Worm (Caenorhabditis elegans) whole organism, L3 larva: Measurements from ENCODE around the gene Y55F3AM.5.

Experiments used
- R02D3.7 ChIP-seq: fragments of 150-350 bp; optimal IDR thresholded peaks from 2 replicates; lab custom pipeline; 2014; ENCODE audit warnings: missing biosample characterization, missing genetic modification characterization
- ZK546.5 ChIP-seq: sonication (generic microtip); optimal IDR thresholded peaks from 2 replicates; lab custom pipeline; 2017; ENCODE audit warnings: missing biosample characterization, missing genetic modification characterization
- aly-2 ChIP-seq: fragments of 150-350 bp; optimal IDR thresholded peaks from 2 replicates; lab custom pipeline; 2014; ENCODE audit warnings: missing biosample characterization, missing genetic modification characterization
- ama-1 ChIP-seq: fragments of 150-350 bp; optimal IDR thresholded peaks from 2 replicates; lab custom pipeline; 2018
- ceh-16 ChIP-seq: sonication (generic microtip); optimal IDR thresholded peaks from 2 replicates; lab custom pipeline; 2017; ENCODE audit warnings: missing biosample characterization, missing genetic modification characterization
- ceh-28 ChIP-seq: fragments of 150-350 bp; optimal IDR thresholded peaks from 2 replicates; lab custom pipeline; 2014; ENCODE audit warnings: missing biosample characterization, missing genetic modification reagents, missing genetic modification characterization
- ceh-82 ChIP-seq: fragments of 150-350 bp; optimal IDR thresholded peaks from 2 replicates; lab custom pipeline; 2014; ENCODE audit warnings: missing biosample characterization, missing genetic modification characterization
- ceh-9 ChIP-seq: sonication (generic microtip); optimal IDR thresholded peaks from 2 replicates; lab custom pipeline; 2018; ENCODE audit warnings: missing biosample characterization, missing genetic modification characterization
- daf-12 ChIP-seq: fragments of 150-350 bp; optimal IDR thresholded peaks from 2 replicates; lab custom pipeline; 2014; ENCODE audit warnings: missing biosample characterization, missing genetic modification reagents, missing genetic modification characterization
- egl-27 ChIP-seq: sonication (generic microtip); optimal IDR thresholded peaks from 4 replicates; lab custom pipeline; 2017; ENCODE audit warnings: missing biosample characterization, missing genetic modification reagents, missing genetic modification characterization
- egl-5 ChIP-seq: fragments of 150-350 bp; optimal IDR thresholded peaks from 2 replicates; lab custom pipeline; 2017; ENCODE audit warnings: missing biosample characterization, missing genetic modification reagents, missing genetic modification characterization, inconsistent platforms
- elt-1 ChIP-seq: fragments of 150-350 bp; optimal IDR thresholded peaks from 2 replicates; lab custom pipeline; 2014; ENCODE audit warnings: missing biosample characterization, missing genetic modification characterization
- elt-2 ChIP-seq: sonication (generic microtip); optimal IDR thresholded peaks from 2 replicates; lab custom pipeline; 2016; ENCODE audit warnings: missing genetic modification reagents, mild to moderate bottlenecking, missing genetic modification characterization, missing compliant biosample characterization
- elt-3 ChIP-seq, 3 experiments: fragments of 150-350 bp in 1 of 3; sonication (generic microtip) in 2 of 3; optimal IDR thresholded peaks; 2 replicates in 2 of 3; 4 replicates in 1 of 3; lab custom pipeline; 2014 to 2017; ENCODE audit warnings: missing biosample characterization in 3 of 3, missing genetic modification characterization in 3 of 3
- eor-1 ChIP-seq, 2 experiments: fragments of 150-350 bp; optimal IDR thresholded peaks; 2 replicates each; lab custom pipeline; 2014 to 2018; ENCODE audit warnings: missing biosample characterization in 2 of 2, missing genetic modification characterization in 2 of 2
- fkh-10 ChIP-seq: sonication (generic microtip); optimal IDR thresholded peaks from 2 replicates; lab custom pipeline; 2017; ENCODE audit warnings: missing biosample characterization, missing genetic modification reagents, missing genetic modification characterization
- fkh-2 ChIP-seq: fragments of 150-350 bp; optimal IDR thresholded peaks from 2 replicates; lab custom pipeline; 2014; ENCODE audit warnings: missing biosample characterization, missing genetic modification reagents, missing genetic modification characterization
- fos-1 ChIP-seq: fragments of 150-350 bp; optimal IDR thresholded peaks from 2 replicates; lab custom pipeline; 2014; ENCODE audit warnings: missing biosample characterization, missing genetic modification characterization
- hmg-11 ChIP-seq: sonication (generic microtip); optimal IDR thresholded peaks from 2 replicates; lab custom pipeline; 2016; ENCODE audit warnings: missing genetic modification characterization, missing compliant biosample characterization
- jun-1 ChIP-seq: fragments of 150-350 bp; optimal IDR thresholded peaks from 2 replicates; lab custom pipeline; 2014; ENCODE audit warnings: missing biosample characterization, missing genetic modification reagents, missing genetic modification characterization
- lin-15B ChIP-seq: fragments of 150-350 bp; optimal IDR thresholded peaks from 2 replicates; lab custom pipeline; 2014; ENCODE audit warnings: missing biosample characterization, missing genetic modification characterization
- lin-39 ChIP-seq: fragments of 150-350 bp; optimal IDR thresholded peaks from 2 replicates; lab custom pipeline; 2018; ENCODE audit warnings: missing biosample characterization, missing genetic modification reagents, missing genetic modification characterization
- lsy-12 ChIP-seq: sonication (generic microtip); optimal IDR thresholded peaks from 2 replicates; lab custom pipeline; 2016; ENCODE audit warnings: mild to moderate bottlenecking, missing genetic modification characterization, missing compliant biosample characterization
- mdl-1 ChIP-seq: fragments of 150-350 bp; optimal IDR thresholded peaks from 2 replicates; lab custom pipeline; 2014; ENCODE audit warnings: missing biosample characterization, missing genetic modification characterization
- mml-1 ChIP-seq: fragments of 150-350 bp; sonication (generic microtip); optimal IDR thresholded peaks from 3 replicates; lab custom pipeline; 2014; ENCODE audit warnings: missing biosample characterization, missing genetic modification characterization
- nfya-1 ChIP-seq: sonication (generic microtip); optimal IDR thresholded peaks from 2 replicates; lab custom pipeline; 2017; ENCODE audit warnings: missing genetic modification characterization, mild to moderate bottlenecking, missing compliant biosample characterization, antibody characterized with exemption, moderate library complexity; ENCODE audit not compliant: insufficient read depth
- nhr-11 ChIP-seq: fragments of 150-350 bp; optimal IDR thresholded peaks from 2 replicates; lab custom pipeline; 2014; ENCODE audit warnings: missing biosample characterization, missing genetic modification characterization
- nhr-12 ChIP-seq: fragments of 150-350 bp; optimal IDR thresholded peaks from 2 replicates; lab custom pipeline; 2014; ENCODE audit warnings: missing biosample characterization, missing genetic modification characterization
- nhr-23 ChIP-seq: fragments of 150-350 bp; optimal IDR thresholded peaks from 2 replicates; lab custom pipeline; 2014; ENCODE audit warnings: missing biosample characterization, missing genetic modification reagents, missing genetic modification characterization
- nhr-237 ChIP-seq: fragments of 150-350 bp; optimal IDR thresholded peaks from 2 replicates; lab custom pipeline; 2014; ENCODE audit warnings: missing biosample characterization, missing genetic modification characterization
- nhr-25 ChIP-seq: sonication (generic microtip); optimal IDR thresholded peaks from 2 replicates; lab custom pipeline; 2017; ENCODE audit warnings: missing biosample characterization, missing genetic modification characterization
- nhr-28 ChIP-seq: fragments of 150-350 bp; optimal IDR thresholded peaks from 2 replicates; lab custom pipeline; 2014; ENCODE audit warnings: missing biosample characterization, missing genetic modification characterization
- nhr-43 ChIP-seq: sonication (generic microtip); optimal IDR thresholded peaks from 2 replicates; lab custom pipeline; 2016; ENCODE audit warnings: mild to moderate bottlenecking, missing genetic modification characterization, missing compliant biosample characterization; ENCODE audit not compliant: poor library complexity, severe bottlenecking
- nhr-67 ChIP-seq: fragments of 150-350 bp; optimal IDR thresholded peaks from 2 replicates; lab custom pipeline; 2014; ENCODE audit warnings: missing biosample characterization, missing genetic modification characterization
- nhr-76 ChIP-seq: fragments of 150-350 bp; sonication (generic microtip); optimal IDR thresholded peaks from 5 replicates; lab custom pipeline; 2014; ENCODE audit warnings: missing biosample characterization, missing genetic modification characterization
- nhr-77 ChIP-seq: fragments of 150-350 bp; optimal IDR thresholded peaks from 2 replicates; lab custom pipeline; 2014; ENCODE audit warnings: missing biosample characterization, missing genetic modification characterization
- pha-4 ChIP-seq: fragments of 150-350 bp; optimal IDR thresholded peaks from 2 replicates; lab custom pipeline; 2014; ENCODE audit warnings: missing biosample characterization, missing genetic modification reagents, missing genetic modification characterization
- pqm-1 ChIP-seq: fragments of 150-350 bp; optimal IDR thresholded peaks from 2 replicates; lab custom pipeline; 2017; ENCODE audit warnings: missing biosample characterization, missing genetic modification characterization, inconsistent platforms
- sea-2 ChIP-seq: fragments of 150-350 bp; sonication (generic microtip); optimal IDR thresholded peaks from 4 replicates; lab custom pipeline; 2014; ENCODE audit warnings: missing biosample characterization, missing genetic modification reagents, missing genetic modification characterization
- skn-1 ChIP-seq: fragments of 150-350 bp; optimal IDR thresholded peaks from 2 replicates; lab custom pipeline; 2014; ENCODE audit warnings: missing biosample characterization, missing genetic modification characterization
- snpc-4 ChIP-seq: fragments of 150-350 bp; optimal IDR thresholded peaks from 2 replicates; lab custom pipeline; 2014; ENCODE audit warnings: missing biosample characterization, missing genetic modification characterization
- tbx-2 ChIP-seq: sonication (generic microtip); optimal IDR thresholded peaks from 2 replicates; lab custom pipeline; 2016; ENCODE audit warnings: mild to moderate bottlenecking, missing genetic modification characterization, missing compliant biosample characterization
- unc-39 ChIP-seq: sonication (generic microtip); optimal IDR thresholded peaks from 4 replicates; lab custom pipeline; 2017; ENCODE audit warnings: missing biosample characterization, missing genetic modification characterization
- unc-62 ChIP-seq: fragments of 150-350 bp; sonication (generic microtip); optimal IDR thresholded peaks from 4 replicates; lab custom pipeline; 2014; ENCODE audit warnings: missing biosample characterization, missing genetic modification reagents, missing genetic modification characterization
- zag-1 ChIP-seq: fragments of 150-350 bp; optimal IDR thresholded peaks from 2 replicates; lab custom pipeline; 2014; ENCODE audit warnings: missing biosample characterization, missing genetic modification characterization
- ztf-11 ChIP-seq: fragments of 150-350 bp; optimal IDR thresholded peaks from 2 replicates; lab custom pipeline; 2014; ENCODE audit warnings: missing biosample characterization, missing genetic modification characterization
- ztf-4 ChIP-seq: fragments of 150-350 bp; optimal IDR thresholded peaks from 2 replicates; lab custom pipeline; 2014; ENCODE audit warnings: missing biosample characterization, missing genetic modification characterization

The Y55F3AM.5 gene

ce11 chrIV:957820-958219, 41.2 kb upstream of the Y55F3AM.5 start:
- TF ChIP-seq ama-1 (lab: Kevin White, UChicago) = no peak
- peak; percentile 29 for TF ChIP-seq R02D3.7
- no peak for TF ChIP-seq ZK546.5 (tag; lab: Kevin White, UChicago)
- TF ChIP-seq elt-1 (tag; lab: Kevin White, UChicago) = no peak
- no peak for TF ChIP-seq nhr-43 (tag; lab: Kevin White, UChicago)
- peak; percentile 63 for TF ChIP-seq elt-2 (tag; lab: Kevin White, UChicago)
- no peak for TF ChIP-seq ceh-82 (tag; lab: Kevin White, UChicago)
- no peak for TF ChIP-seq mml-1 (tag; lab: Kevin White, UChicago)
- peak; percentile 95 for TF ChIP-seq nhr-25
- TF ChIP-seq aly-2 (tag; lab: Kevin White, UChicago) = no peak
- TF ChIP-seq pha-4 (tag; lab: Kevin White, UChicago) = peak; percentile 70
- no peak for TF ChIP-seq zag-1 (tag; lab: Kevin White, UChicago)
- TF ChIP-seq lin-39 (tag; lab: Kevin White, UChicago) = no peak
- no peak for TF ChIP-seq ceh-16
- TF ChIP-seq nhr-67 (tag; lab: Kevin White, UChicago) = no peak
- TF ChIP-seq unc-39 = no peak
- peak; percentile 68 for TF ChIP-seq nhr-23 (tag; lab: Kevin White, UChicago)
- TF ChIP-seq egl-27 = no peak
- TF ChIP-seq nhr-76 = no peak
- TF ChIP-seq lsy-12 (tag; lab: Kevin White, UChicago) = no peak
- TF ChIP-seq fos-1 (tag; lab: Kevin White, UChicago) = no peak
- TF ChIP-seq skn-1 = no peak
- no peak for TF ChIP-seq nhr-12 (tag; lab: Kevin White, UChicago)
- no peak for TF ChIP-seq eor-1 (tag; optimal IDR thresholded peaks at IDR 0.05; lab: Kevin White, UChicago)
- no peak for TF ChIP-seq egl-5 (tag; lab: Kevin White, UChicago)
- no peak for TF ChIP-seq ztf-4
- TF ChIP-seq tbx-2 (tag; lab: Kevin White, UChicago) = no peak
- peak; percentile 54 for TF ChIP-seq hmg-11
- no peak for TF ChIP-seq sea-2
- TF ChIP-seq fkh-2 (tag; lab: Kevin White, UChicago) = no peak
- peak; percentile 60 for TF ChIP-seq pqm-1
- TF ChIP-seq elt-3 (tag; optimal IDR thresholded peaks at IDR 0.05; lab: Kevin White, UChicago) = no peak
- TF ChIP-seq nhr-28 (tag; lab: Kevin White, UChicago) = no peak
- TF ChIP-seq nfya-1 = peak; percentile 83
- no peak for TF ChIP-seq ceh-9
- peak; percentile 58 for TF ChIP-seq ceh-28
- peak; percentile 59 for TF ChIP-seq jun-1 (tag; lab: Kevin White, UChicago)
- TF ChIP-seq ztf-11 = no peak
- TF ChIP-seq mdl-1 (tag; lab: Kevin White, UChicago) = peak; percentile 19
- TF ChIP-seq nhr-237 (tag; lab: Kevin White, UChicago) = no peak
- peak; percentile 44 for TF ChIP-seq lin-15B (tag; lab: Kevin White, UChicago)
- no peak for TF ChIP-seq nhr-77 (tag; lab: Kevin White, UChicago)
- no peak for TF ChIP-seq unc-62 (GFP tag; lab: Kevin White, UChicago)
- no peak for TF ChIP-seq daf-12
- TF ChIP-seq snpc-4 = peak; percentile 7
- TF ChIP-seq nhr-11 (tag; lab: Kevin White, UChicago) = no peak
- no peak for TF ChIP-seq fkh-10 (GFP tag; lab: Kevin White, UChicago)

- TF ChIP-seq egl-27 (no peak), unc-39 (no peak), egl-5 (tag; lab: Kevin White, UChicago) (no peak), nhr-23 (tag; lab: Kevin White, UChicago) (no peak), ZK546.5 (tag; lab: Kevin White, UChicago) (no peak), nhr-67 (tag; lab: Kevin White, UChicago) (no peak), nhr-11 (tag; lab: Kevin White, UChicago) (no peak), daf-12 (no peak), fos-1 (tag; lab: Kevin White, UChicago) (no peak), elt-2 (tag; lab: Kevin White, UChicago) (no peak), fkh-10 (GFP tag; lab: Kevin White, UChicago) (no peak), nhr-25 (no peak), mdl-1 (tag; lab: Kevin White, UChicago) (no peak), ceh-82 (tag; lab: Kevin White, UChicago) (no peak), nhr-77 (tag; lab: Kevin White, UChicago) (no peak), lsy-12 (tag; lab: Kevin White, UChicago) (no peak), unc-62 (GFP tag; lab: Kevin White, UChicago) (no peak), ceh-9 (no peak), ceh-28 (no peak)
Observed at ce11 chrIV:959221-959620, 39.8 kb upstream of the Y55F3AM.5 start, which contains the start of gene plx-1. Gene plx-1 (plus strand): TSS chrIV:959521.
